Fruit fly (Drosophila melanogaster) whole organism, embryonic: Measurements from ENCODE around the gene CG13002.
A peak's percentile ranks its signal among the peaks of the same experiment; 100 is the strongest.

Source experiments
- CG10321 ChIP-seq: fragments of 200-800 bp; sonication (Bioruptor generic); IDR thresholded peaks from 2 replicates; pipeline ENCODE4 v1.3.6; 2022; ENCODE audit warnings: missing biosample characterization, missing genetic modification characterization
- CG10431 ChIP-seq: fragments of 200-800 bp; sonication (Bioruptor generic); optimal IDR thresholded peaks from 3 replicates; lab custom pipeline; 2018; ENCODE audit warnings: missing biosample characterization, mild to moderate bottlenecking, missing genetic modification characterization
- CG11456 ChIP-seq: fragments of 200-800 bp; sonication (Bioruptor generic); IDR thresholded peaks from 3 replicates; pipeline ENCODE4 v1.3.6; 2022; ENCODE audit warnings: missing biosample characterization, missing genetic modification characterization
- CG12155 ChIP-seq: fragments of 200-800 bp; sonication (Bioruptor generic); optimal IDR thresholded peaks from 3 replicates; lab custom pipeline; 2016; ENCODE audit warnings: missing biosample characterization, missing genetic modification characterization
- CG12299 ChIP-seq: fragments of 200-800 bp; sonication (Bioruptor generic); optimal IDR thresholded peaks from 2 replicates; lab custom pipeline; 2018; ENCODE audit warnings: missing biosample characterization, mild to moderate bottlenecking, missing genetic modification characterization
- CG12744 ChIP-seq: fragments of 200-800 bp; sonication (Bioruptor generic); optimal IDR thresholded peaks from 2 replicates; lab custom pipeline; 2016; ENCODE audit warnings: missing biosample characterization, missing genetic modification characterization
- CG12769 ChIP-seq: fragments of 200-800 bp; sonication (Bioruptor generic); optimal IDR thresholded peaks from 2 replicates; lab custom pipeline; 2019; ENCODE audit warnings: missing biosample characterization, mild to moderate bottlenecking, missing genetic modification characterization, moderate library complexity
- CG14050 ChIP-seq: fragments of 200-800 bp; sonication (Bioruptor generic); IDR thresholded peaks from 3 replicates; pipeline ENCODE4 v1.3.6; 2022; ENCODE audit warnings: missing biosample characterization, missing genetic modification characterization
- CG14860 ChIP-seq: fragments of 200-800 bp; sonication (Bioruptor generic); IDR thresholded peaks from 3 replicates; pipeline ENCODE4 v1.3.6; 2022; ENCODE audit warnings: missing biosample characterization, missing genetic modification characterization; ENCODE audit not compliant: partially characterized antibody
- CG17359 ChIP-seq: fragments of 200-800 bp; sonication (Bioruptor generic); optimal IDR thresholded peaks from 3 replicates; lab custom pipeline; 2018; ENCODE audit warnings: missing biosample characterization, mild to moderate bottlenecking, missing genetic modification characterization, moderate library complexity
- CG17385 ChIP-seq: fragments of 200-800 bp; sonication (Bioruptor generic); optimal IDR thresholded peaks from 3 replicates; lab custom pipeline; 2018; ENCODE audit warnings: missing biosample characterization, mild to moderate bottlenecking, missing genetic modification characterization
- CG17829 ChIP-seq: fragments of 200-800 bp; optimal IDR thresholded peaks from 2 replicates; lab custom pipeline; 2019; ENCODE audit warnings: missing biosample characterization, mild to moderate bottlenecking, missing genetic modification characterization, moderate library complexity
- CG3163 ChIP-seq: fragments of 200-800 bp; sonication (Bioruptor generic); optimal IDR thresholded peaks from 3 replicates; lab custom pipeline; 2016; ENCODE audit warnings: missing biosample characterization, missing genetic modification characterization
- CG33557 ChIP-seq: fragments of 200-800 bp; sonication (Bioruptor generic); optimal IDR thresholded peaks from 2 replicates; lab custom pipeline; 2019; ENCODE audit warnings: missing biosample characterization, mild to moderate bottlenecking, missing genetic modification characterization, moderate library complexity
- CG4617 ChIP-seq: fragments of 200-800 bp; sonication (Bioruptor generic); optimal IDR thresholded peaks from 3 replicates; lab custom pipeline; 2016; ENCODE audit warnings: missing biosample characterization, missing genetic modification characterization, borderline replicate concordance
- CG6765 ChIP-seq: fragments of 200-800 bp; sonication (Bioruptor generic); optimal IDR thresholded peaks from 3 replicates; lab custom pipeline; 2017; ENCODE audit warnings: missing biosample characterization, mild to moderate bottlenecking, missing genetic modification characterization
- CG6813 ChIP-seq: fragments of 200-800 bp; sonication (Bioruptor generic); optimal IDR thresholded peaks from 2 replicates; lab custom pipeline; 2017; ENCODE audit warnings: missing biosample characterization, missing genetic modification characterization, mild to moderate bottlenecking, moderate library complexity, missing genetic modification reagents
- CG8359 ChIP-seq: fragments of 200-800 bp; sonication (Bioruptor generic); optimal IDR thresholded peaks from 2 replicates; lab custom pipeline; 2017; ENCODE audit warnings: missing biosample characterization, mild to moderate bottlenecking, missing genetic modification characterization, borderline replicate concordance
- CG9727 ChIP-seq: fragments of 200-800 bp; sonication (Bioruptor generic); optimal IDR thresholded peaks from 3 replicates; lab custom pipeline; 2017; ENCODE audit warnings: missing biosample characterization, mild to moderate bottlenecking, missing genetic modification characterization
- CrebB ChIP-seq: fragments of 200-800 bp; sonication (Bioruptor generic); optimal IDR thresholded peaks from 3 replicates; lab custom pipeline; 2018; ENCODE audit warnings: missing biosample characterization, mild to moderate bottlenecking, missing genetic modification characterization
- Dad ChIP-seq: fragments of 200-800 bp; sonication (Bioruptor generic); optimal IDR thresholded peaks from 3 replicates; lab custom pipeline; 2016; ENCODE audit warnings: missing biosample characterization, missing genetic modification characterization
- Deaf1 ChIP-seq: fragments of 200-800 bp; optimal IDR thresholded peaks from 3 replicates; lab custom pipeline; 2019; ENCODE audit warnings: missing biosample characterization, mild to moderate bottlenecking, missing genetic modification characterization, moderate library complexity
- E2f1 ChIP-seq: fragments of 200-800 bp; sonication (Bioruptor generic); IDR thresholded peaks from 2 replicates; pipeline ENCODE4 v1.3.6; 2022; ENCODE audit warnings: missing biosample characterization, missing genetic modification characterization
- Hand ChIP-seq: fragments of 200-800 bp; sonication (Bioruptor generic); optimal IDR thresholded peaks from 2 replicates; lab custom pipeline; 2017; ENCODE audit warnings: mild to moderate bottlenecking, missing biosample characterization, missing genetic modification reagents, missing genetic modification characterization
- Hr78 ChIP-seq, 2 experiments: fragments of 200-800 bp in 1 of 2; fragments of >200 bp in 1 of 2; sonication (Bioruptor generic) in 1 of 2; optimal IDR thresholded peaks; 2 replicates each; lab custom pipeline; 2017 to 2019; ENCODE audit warnings: missing biosample characterization in 2 of 2, missing genetic modification characterization in 2 of 2, mild to moderate bottlenecking in 1 of 2, moderate library complexity in 1 of 2
- Max ChIP-seq: fragments of 200-800 bp; sonication (Bioruptor generic); optimal IDR thresholded peaks from 2 replicates; lab custom pipeline; 2016; ENCODE audit warnings: missing biosample characterization, mild to moderate bottlenecking, missing genetic modification characterization
- Myb ChIP-seq: fragments of 200-800 bp; sonication (Bioruptor generic); optimal IDR thresholded peaks from 2 replicates; lab custom pipeline; 2016; ENCODE audit warnings: missing biosample characterization, missing genetic modification characterization
- NC2β ChIP-seq: fragments of 200-800 bp; sonication (Bioruptor generic); optimal IDR thresholded peaks from 2 replicates; lab custom pipeline; 2016; ENCODE audit warnings: missing biosample characterization, missing genetic modification characterization
- PHDP ChIP-seq: fragments of 200-800 bp; sonication (Bioruptor generic); optimal IDR thresholded peaks from 3 replicates; lab custom pipeline; 2018; ENCODE audit warnings: missing biosample characterization, mild to moderate bottlenecking, missing genetic modification characterization, moderate library complexity
- Rfx ChIP-seq: fragments of 200-800 bp; sonication (Bioruptor generic); IDR thresholded peaks from 2 replicates; pipeline ENCODE4 v1.3.6; 2022; ENCODE audit warnings: missing biosample characterization, missing genetic modification characterization
- al ChIP-seq: fragments of 200-800 bp; sonication (Bioruptor generic); IDR thresholded peaks from 2 replicates; pipeline ENCODE4 v1.3.6; 2022; ENCODE audit warnings: missing biosample characterization, missing genetic modification characterization
- bab2 ChIP-seq: fragments of 200-800 bp; sonication (Bioruptor generic); optimal IDR thresholded peaks from 2 replicates; lab custom pipeline; 2016; ENCODE audit warnings: missing biosample characterization, missing genetic modification characterization
- bbx ChIP-seq: fragments of 200-800 bp; sonication (Bioruptor generic); IDR thresholded peaks from 2 replicates; pipeline ENCODE4 v1.3.6; 2022; ENCODE audit warnings: missing biosample characterization, missing genetic modification characterization; ENCODE audit not compliant: partially characterized antibody
- cad ChIP-seq: fragments of >200 bp; optimal IDR thresholded peaks from 2 replicates; lab custom pipeline; 2017; ENCODE audit warnings: missing biosample characterization, missing genetic modification characterization
- cwo ChIP-seq: fragments of 200-800 bp; sonication (Bioruptor generic); optimal IDR thresholded peaks from 3 replicates; lab custom pipeline; 2017; ENCODE audit warnings: missing biosample characterization, missing genetic modification characterization, mild to moderate bottlenecking, moderate library complexity, missing genetic modification reagents
- dmrt99B ChIP-seq: fragments of 200-800 bp; sonication (Bioruptor generic); optimal IDR thresholded peaks from 2 replicates; lab custom pipeline; 2018; ENCODE audit warnings: missing biosample characterization, mild to moderate bottlenecking, missing genetic modification characterization, moderate library complexity
- gcm ChIP-seq: fragments of 200-800 bp; sonication (Bioruptor generic); optimal IDR thresholded peaks from 2 replicates; lab custom pipeline; 2019; ENCODE audit warnings: missing biosample characterization, mild to moderate bottlenecking, missing genetic modification characterization, moderate library complexity
- gt ChIP-seq: fragments of 200-800 bp; sonication (Bioruptor generic); IDR thresholded peaks from 2 replicates; pipeline ENCODE4 v1.3.6; 2022; ENCODE audit warnings: missing biosample characterization, missing genetic modification characterization
- h ChIP-seq: fragments of >200 bp; optimal IDR thresholded peaks from 2 replicates; lab custom pipeline; 2017
- ind ChIP-seq: fragments of 200-800 bp; sonication (Bioruptor generic); optimal IDR thresholded peaks from 3 replicates; lab custom pipeline; 2016; ENCODE audit warnings: missing biosample characterization, missing genetic modification characterization
- jumu ChIP-seq: fragments of 200-800 bp; sonication (Bioruptor generic); optimal IDR thresholded peaks from 3 replicates; lab custom pipeline; 2016; ENCODE audit warnings: missing biosample characterization, missing genetic modification characterization
- ken ChIP-seq: fragments of 200-800 bp; sonication (Bioruptor generic); IDR thresholded peaks from 3 replicates; pipeline ENCODE4 v1.3.6; 2022; ENCODE audit warnings: missing biosample characterization, missing genetic modification characterization
- lmd ChIP-seq: fragments of 200-800 bp; sonication (Bioruptor generic); IDR thresholded peaks from 2 replicates; pipeline ENCODE4 v1.3.6; 2022; ENCODE audit warnings: missing biosample characterization, missing genetic modification characterization
- mirr ChIP-seq: fragments of 200-800 bp; sonication (Bioruptor generic); optimal IDR thresholded peaks from 3 replicates; lab custom pipeline; 2018; ENCODE audit warnings: missing biosample characterization, mild to moderate bottlenecking, missing genetic modification characterization
- pan ChIP-seq, 4 experiments: fragments of >200 bp in 3 of 4; fragments of 200-800 bp in 1 of 4; sonication (Bioruptor generic) in 1 of 4; optimal IDR thresholded peaks in 3 of 4; IDR thresholded peaks in 1 of 4; 2 replicates each; pipeline versions ENCODE4 v1.3.6 to Lab custom; 2017 to 2022; ENCODE audit warnings: missing biosample characterization in 2 of 4, missing genetic modification characterization in 2 of 4, mixed read lengths in 1 of 4
- phol ChIP-seq: fragments of 200-800 bp; sonication (Bioruptor generic); optimal IDR thresholded peaks from 3 replicates; lab custom pipeline; 2018; ENCODE audit warnings: missing biosample characterization, mild to moderate bottlenecking, missing genetic modification characterization, moderate library complexity
- schlank ChIP-seq: fragments of 200-800 bp; sonication (Bioruptor generic); optimal IDR thresholded peaks from 2 replicates; lab custom pipeline; 2018; ENCODE audit warnings: missing biosample characterization, mild to moderate bottlenecking, missing genetic modification characterization
- sens ChIP-seq: fragments of 200-800 bp; sonication (Bioruptor generic); peaks from one replicate; lab custom pipeline; 2016; ENCODE audit warnings: missing biosample characterization, missing genetic modification characterization
- shn ChIP-seq: fragments of 200-800 bp; sonication (Bioruptor generic); optimal IDR thresholded peaks from 3 replicates; lab custom pipeline; 2016; ENCODE audit warnings: missing biosample characterization, missing genetic modification characterization
- tna ChIP-seq: fragments of 200-800 bp; sonication (Bioruptor generic); IDR thresholded peaks from 2 replicates; pipeline ENCODE4 v1.3.6; 2022; ENCODE audit warnings: missing biosample characterization, missing genetic modification characterization; ENCODE audit not compliant: partially characterized antibody
- usp ChIP-seq: fragments of >200 bp; optimal IDR thresholded peaks from 2 replicates; lab custom pipeline; 2017; ENCODE audit warnings: missing biosample characterization, missing genetic modification characterization

The CG13002 gene

DNA sequence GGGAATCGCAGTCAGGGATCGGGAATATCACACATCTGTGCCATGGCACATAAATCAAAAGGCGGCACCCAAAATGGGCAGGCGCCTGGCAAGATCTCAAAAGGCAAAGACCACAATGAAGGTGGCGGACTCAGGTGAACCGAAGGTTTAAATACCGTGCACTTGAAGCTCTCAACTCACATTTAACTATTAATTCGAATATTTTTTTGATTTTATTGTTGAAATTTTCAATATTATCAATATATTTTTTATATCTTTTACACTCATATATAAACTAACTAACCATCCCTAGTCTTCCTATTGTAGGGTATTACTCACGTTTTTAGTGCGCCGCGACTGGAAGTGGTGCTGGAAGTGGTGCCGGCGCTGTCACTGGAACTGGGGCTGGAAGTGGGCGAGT, 40.6 kb upstream of the CG13002 start (continued):
- TF ChIP-seq CG10321 (GFP tag; lab: Robert Waterston, UW) (no peak), jumu (no peak), CG6765 (GFP tag; lab: Kevin White, UChicago) (no peak), CG17359 (tag; lab: Kevin White, UChicago) (peak; percentile 27), CG12744 (no peak), PHDP (tag; lab: Kevin White, UChicago) (no peak), Myb (GFP tag; lab: Kevin White, UChicago) (no peak), lmd (GFP tag; lab: Robert Waterston, UW) (0 out of 2 replicates have a peak, but pooled peaks have one; percentile 18), NC2β (GFP tag; lab: Kevin White, UChicago) (no peak), schlank (tag; lab: Kevin White, UChicago) (no peak), Rfx (no peak), CG14050 (GFP tag; lab: Robert Waterston, UW) (no peak), sens (peak; percentile 14), CG14860 (GFP tag; lab: Robert Waterston, UW) (no peak), shn (GFP tag; lab: Kevin White, UChicago) (no peak), phol (tag; lab: Kevin White, UChicago) (peak; percentile 40), CG12155 (no peak), gcm (GFP tag; lab: Kevin White, UChicago) (no peak), Dad (GFP tag; lab: Kevin White, UChicago) (no peak), CG17385 (no peak), bbx (no peak), gt (GFP tag; lab: Robert Waterston, UW) (no peak), CG12299 (tag; lab: Kevin White, UChicago) (no peak), CG33557 (GFP tag; lab: Kevin White, UChicago) (no peak), usp (GFP tag; lab: Kevin White, UChicago) (no peak), tna (GFP tag; lab: Robert Waterston, UW) (no peak), CG4617 (GFP tag; lab: Kevin White, UChicago) (no peak), mirr (GFP tag; lab: Kevin White, UChicago) (no peak), CG17829 (no peak), h (lab: Kevin White, UChicago) (no peak), Deaf1 (tag; lab: Kevin White, UChicago) (no peak), ken (no peak; the same call in 2 of the 3 replicates), CG10431 (GFP tag; lab: Kevin White, UChicago) (no peak), CG8359 (no peak), CG3163 (GFP tag; lab: Kevin White, UChicago) (no peak), E2f1 (GFP tag; lab: Robert Waterston, UW) (no peak), cad (GFP tag; lab: Kevin White, UChicago) (no peak), pan (optimal IDR thresholded peaks at IDR 0.05; lab: Kevin White, UChicago) (no peak), pan (GFP tag; optimal IDR thresholded peaks at IDR 0.05 in 1 of 2, IDR thresholded peaks at IDR 0.05 in 1 of 2) (peak in 1 of 2 experiments; percentile 8), Hr78 (GFP tag; optimal IDR thresholded peaks at IDR 0.05; lab: Kevin White, UChicago) (no peak), cwo (GFP tag; lab: Kevin White, UChicago) (no peak), Max (GFP tag; lab: Kevin White, UChicago) (no peak), dmrt99B (tag; lab: Kevin White, UChicago) (peak; percentile 39), CG6813 (GFP tag; lab: Kevin White, UChicago) (no peak), CG9727 (GFP tag; lab: Kevin White, UChicago) (no peak), CrebB (no peak), Hand (no peak), al (GFP tag; lab: Robert Waterston, UW) (no peak), ind (no peak), bab2 (GFP tag; lab: Kevin White, UChicago) (no peak), CG12769 (tag; lab: Kevin White, UChicago) (no peak), CG11456 (GFP tag; lab: Robert Waterston, UW) (no peak)
